Fruit fly (Drosophila melanogaster): ENCODE results near the gene Ser.

Gene Ser

dm6 chr3R:27148812-27149769, 45.0 kb downstream of the Ser start:
- TF ChIP-seq CG13204 (GFP tag; optimal IDR thresholded peaks at IDR 0.05) (no peak), CG9948 (tag; optimal IDR thresholded peaks at IDR 0.05) (no peak), CG10348 (GFP tag; IDR thresholded peaks at IDR 0.05) (no peak), CG12605 (GFP tag; IDR thresholded peaks at IDR 0.05) (no peak), rn (GFP tag; IDR thresholded peaks at IDR 0.05) (no peak), Ets98B (GFP tag; IDR thresholded peaks at IDR 0.05) (no peak)

- TF ChIP-seq CG8301 (tag; optimal IDR thresholded peaks at IDR 0.05), result no peak
- peak; percentile 41 for TF ChIP-seq Pif1B (GFP tag; optimal IDR thresholded peaks at IDR 0.05)
- peak; percentile 4 for TF ChIP-seq CG17806 (tag; optimal IDR thresholded peaks at IDR 0.05)
- no peak for TF ChIP-seq CG13204 (GFP tag; optimal IDR thresholded peaks at IDR 0.05)
- peak; percentile 66 for TF ChIP-seq Pif1A (GFP tag; optimal IDR thresholded peaks at IDR 0.05)
- TF ChIP-seq CG4496 (GFP tag; IDR thresholded peaks at IDR 0.05), result peak; percentile 40; the same call in 1 of the 3 replicates
- TF ChIP-seq rn (GFP tag; IDR thresholded peaks at IDR 0.05), result no peak
- TF ChIP-seq Snoo (tag; optimal IDR thresholded peaks at IDR 0.05), result peak; percentile 58
- TF ChIP-seq EcR (GFP tag; optimal IDR thresholded peaks at IDR 0.05), result peak; percentile 8
- TF ChIP-seq CG15710 (tag; optimal IDR thresholded peaks at IDR 0.05), result peak; percentile 49
- no peak for TF ChIP-seq D1 (tag; optimal IDR thresholded peaks at IDR 0.05)
- TF ChIP-seq CG10348 (GFP tag; IDR thresholded peaks at IDR 0.05), result no peak
- no peak for TF ChIP-seq gl (tag; optimal IDR thresholded peaks at IDR 0.05)
- no peak for TF ChIP-seq CG34367 (tag; optimal IDR thresholded peaks at IDR 0.05)
- TF ChIP-seq Ets98B (GFP tag; IDR thresholded peaks at IDR 0.05), result 0 out of 2 replicates have a peak, but pooled peaks have one; percentile 9
- no peak for TF ChIP-seq CG12605 (GFP tag; IDR thresholded peaks at IDR 0.05)
- peak; percentile 43 for TF ChIP-seq CG14655 (GFP tag; optimal IDR thresholded peaks at IDR 0.05)
- peak; percentile 46; the same call in 1 of the 3 replicates for TF ChIP-seq fd96Ca (GFP tag; IDR thresholded peaks at IDR 0.05)
- no peak for TF ChIP-seq CG32121 (GFP tag; IDR thresholded peaks at IDR 0.05)
- peak; percentile 65 for TF ChIP-seq CG8159 (tag; optimal IDR thresholded peaks at IDR 0.05)
- no peak for TF ChIP-seq CG9948 (tag; optimal IDR thresholded peaks at IDR 0.05)
Observed at dm6 chr3R:27139963-27140362, 54.1 kb downstream of the Ser start.

dm6 chr3R:27138700-27139099, 55.4 kb downstream of the Ser start:
- TF ChIP-seq Pif1A (GFP tag; optimal IDR thresholded peaks at IDR 0.05) (no peak), CG34367 (tag; optimal IDR thresholded peaks at IDR 0.05) (no peak), rn (GFP tag; IDR thresholded peaks at IDR 0.05) (no peak), CG32121 (GFP tag; IDR thresholded peaks at IDR 0.05) (no peak), CG17806 (tag; optimal IDR thresholded peaks at IDR 0.05) (no peak), CG8301 (tag; optimal IDR thresholded peaks at IDR 0.05) (no peak)

- TF ChIP-seq CG12605 (GFP tag; IDR thresholded peaks at IDR 0.05) (0 out of 2 replicates have a peak, but pooled peaks have one; percentile 12), gl (tag; optimal IDR thresholded peaks at IDR 0.05) (no peak)
Observed at dm6 chr3R:27137914-27138323, 56.1 kb downstream of the Ser start.

- peak; percentile 68 for TF ChIP-seq gl (tag; optimal IDR thresholded peaks at IDR 0.05)
- TF ChIP-seq CG12605 (GFP tag; IDR thresholded peaks at IDR 0.05), result no peak
- TF ChIP-seq CG14655 (GFP tag; optimal IDR thresholded peaks at IDR 0.05), result peak; percentile 28
- TF ChIP-seq Ets98B (GFP tag; IDR thresholded peaks at IDR 0.05), result no peak
- TF ChIP-seq CG15710 (tag; optimal IDR thresholded peaks at IDR 0.05), result peak; percentile 33
- TF ChIP-seq CG34367 (tag; optimal IDR thresholded peaks at IDR 0.05), result peak; percentile 54
- no peak for TF ChIP-seq rn (GFP tag; IDR thresholded peaks at IDR 0.05)
- no peak for TF ChIP-seq CG8301 (tag; optimal IDR thresholded peaks at IDR 0.05)
- no peak for TF ChIP-seq EcR (GFP tag; optimal IDR thresholded peaks at IDR 0.05)
- peak; percentile 10; the same call in 1 of the 2 replicates for TF ChIP-seq CG32121 (GFP tag; IDR thresholded peaks at IDR 0.05)
- TF ChIP-seq CG13204 (GFP tag; optimal IDR thresholded peaks at IDR 0.05), result peak; percentile 18
- TF ChIP-seq Pif1A (GFP tag; optimal IDR thresholded peaks at IDR 0.05), result peak; percentile 69
- 0 out of 3 replicates have a peak, but pooled peaks have one; percentile 31 for TF ChIP-seq fd96Ca (GFP tag; IDR thresholded peaks at IDR 0.05)
- TF ChIP-seq Pif1B (GFP tag; optimal IDR thresholded peaks at IDR 0.05), result peak; percentile 68
- TF ChIP-seq Snoo (tag; optimal IDR thresholded peaks at IDR 0.05), result peak; percentile 45
- peak; percentile 9 for TF ChIP-seq CG9948 (tag; optimal IDR thresholded peaks at IDR 0.05)
- no peak for TF ChIP-seq CG4496 (GFP tag; IDR thresholded peaks at IDR 0.05)
- TF ChIP-seq CG10348 (GFP tag; IDR thresholded peaks at IDR 0.05), result no peak
- no peak for TF ChIP-seq D1 (tag; optimal IDR thresholded peaks at IDR 0.05)
- no peak for TF ChIP-seq CG17806 (tag; optimal IDR thresholded peaks at IDR 0.05)
- peak; percentile 56 for TF ChIP-seq CG8159 (tag; optimal IDR thresholded peaks at IDR 0.05)
Observed at dm6 chr3R:27135692-27136641, 58.1 kb downstream of the Ser start.
